Worm (Caenorhabditis elegans) whole organism, late embryonic: ENCODE results near the gene nspd-6.

Experiments
- lin-11 ChIP-seq: fragments of 200-800 bp; sonication (Bioruptor generic); optimal IDR thresholded peaks from 2 replicates; lab custom pipeline; 2018; ENCODE audit warnings: mild to moderate bottlenecking, missing genetic modification characterization, missing compliant biosample characterization
- sox-2 ChIP-seq: fragments of 200-800 bp; sonication (Bioruptor generic); IDR thresholded peaks from 2 replicates; pipeline ENCODE4 v1.3.6; 2022; ENCODE audit warnings: missing genetic modification reagents, missing genetic modification characterization, missing compliant biosample characterization

DNA sequence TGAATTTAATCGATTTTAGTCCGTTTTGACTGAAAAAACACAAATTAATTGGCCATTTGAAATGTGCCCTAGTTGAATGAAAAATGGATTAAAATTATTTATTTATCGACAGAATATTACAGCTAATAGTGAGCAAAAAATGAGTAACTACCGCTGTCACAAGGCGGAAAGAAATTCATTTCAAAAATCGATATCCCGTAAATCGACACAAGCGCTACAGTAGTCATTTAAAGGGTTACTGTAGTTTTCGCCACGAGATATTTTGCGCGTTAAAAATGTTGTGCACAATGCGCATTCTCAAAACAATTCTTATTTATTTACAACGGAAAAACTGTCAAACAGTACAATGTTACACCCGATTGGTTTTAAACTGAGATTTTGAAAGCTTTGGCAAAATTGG is 45.1 kb upstream of the nspd-6 start:
- TF ChIP-seq lin-11 (tag; lab: Kevin White, UChicago) = no peak
- no peak for TF ChIP-seq sox-2 (GFP tag; lab: Robert Waterston, UW)
